Worm (Caenorhabditis elegans): Measurements from ENCODE around the gene T06E8.2.

DNA sequence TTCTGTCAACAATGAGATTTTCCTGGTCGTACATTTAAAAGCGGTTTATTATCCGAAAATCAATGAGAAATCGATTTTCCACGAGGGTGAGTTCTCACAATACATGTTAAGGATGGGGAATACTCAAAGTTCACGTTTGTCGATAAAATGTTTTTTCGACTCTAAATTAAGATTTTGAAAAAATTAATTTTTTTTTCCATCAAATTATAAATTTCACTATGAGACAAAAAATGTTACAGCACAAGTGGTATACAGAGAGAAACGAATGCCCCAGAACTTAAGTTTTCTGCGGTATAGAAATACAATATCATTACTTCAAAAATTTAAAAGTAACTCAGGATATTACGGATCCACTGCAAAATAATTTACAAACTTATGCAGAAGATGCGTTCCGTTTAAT is 42.0 kb upstream of the T06E8.2 start, which contains the start of gene R04B5.1:
- TF ChIP-seq ama-1 (optimal IDR thresholded peaks at IDR 0.05): no peak
- TF ChIP-seq C16A3.4 (tag; optimal IDR thresholded peaks at IDR 0.05): no peak
- no peak for TF ChIP-seq nhr-77 (tag; optimal IDR thresholded peaks at IDR 0.05)
- TF ChIP-seq jun-1 (tag; optimal IDR thresholded peaks at IDR 0.05): no peak
- no peak for TF ChIP-seq lin-14 (GFP tag; optimal IDR thresholded peaks at IDR 0.05)
- no peak for TF ChIP-seq nhr-90 (tag; optimal IDR thresholded peaks at IDR 0.05; ENCODE audit: poor library complexity)
- no peak for TF ChIP-seq lin-39 (tag; optimal IDR thresholded peaks at IDR 0.05)

All from whole organism, L1 larva.